Fruit fly (Drosophila melanogaster) whole organism, embryonic: ENCODE data around the gene amrt.

Experiments
- ATbp ChIP-seq: fragments of 200-800 bp; sonication (Bioruptor generic); optimal IDR thresholded peaks from 2 replicates; lab custom pipeline; 2017; ENCODE audit warnings: missing biosample characterization, mild to moderate bottlenecking, missing genetic modification characterization, missing genetic modification reagents
- B-H1 ChIP-seq: fragments of 200-800 bp; sonication (Bioruptor generic); IDR thresholded peaks from 3 replicates; pipeline ENCODE4 v1.3.6; 2022; ENCODE audit warnings: missing biosample characterization, missing genetic modification characterization
- Bdp1 ChIP-seq: fragments of 200-800 bp; sonication (Bioruptor generic); optimal IDR thresholded peaks from 3 replicates; lab custom pipeline; 2016; ENCODE audit warnings: missing biosample characterization, missing genetic modification characterization
- CG10209 ChIP-seq: fragments of 200-800 bp; sonication (Bioruptor generic); optimal IDR thresholded peaks from 3 replicates; lab custom pipeline; 2017; ENCODE audit warnings: missing biosample characterization, mild to moderate bottlenecking, missing genetic modification characterization, missing genetic modification reagents
- CG10543 ChIP-seq: fragments of 200-800 bp; sonication (Bioruptor generic); optimal IDR thresholded peaks from 3 replicates; lab custom pipeline; 2017; ENCODE audit warnings: missing biosample characterization, mild to moderate bottlenecking, missing genetic modification characterization, moderate library complexity
- CG10959 ChIP-seq: fragments of 200-800 bp; sonication (Bioruptor generic); IDR thresholded peaks from 2 replicates; pipeline ENCODE4 v1.3.6; 2022; ENCODE audit warnings: missing biosample characterization, missing genetic modification characterization
- CG11504 ChIP-seq: fragments of 200-800 bp; sonication (Bioruptor generic); optimal IDR thresholded peaks from 3 replicates; lab custom pipeline; 2019; ENCODE audit warnings: missing biosample characterization, mild to moderate bottlenecking, missing genetic modification characterization, moderate library complexity
- CG12219 ChIP-seq: fragments of 200-800 bp; sonication (Bioruptor generic); optimal IDR thresholded peaks from 3 replicates; lab custom pipeline; 2018; ENCODE audit warnings: missing biosample characterization, mild to moderate bottlenecking, missing genetic modification characterization
- CG14710 ChIP-seq: fragments of 200-800 bp; sonication (Bioruptor generic); optimal IDR thresholded peaks from 3 replicates; lab custom pipeline; 2019; ENCODE audit warnings: missing biosample characterization, mild to moderate bottlenecking, missing genetic modification characterization, moderate library complexity
- CG14860 ChIP-seq: fragments of 200-800 bp; sonication (Bioruptor generic); IDR thresholded peaks from 3 replicates; pipeline ENCODE4 v1.3.6; 2022; ENCODE audit warnings: missing biosample characterization, missing genetic modification characterization; ENCODE audit not compliant: partially characterized antibody
- CG15269 ChIP-seq: fragments of 200-800 bp; sonication (Bioruptor generic); optimal IDR thresholded peaks from 2 replicates; lab custom pipeline; 2018; ENCODE audit warnings: missing biosample characterization, mild to moderate bottlenecking, missing genetic modification characterization, moderate library complexity
- CG15601 ChIP-seq: fragments of 200-800 bp; sonication (Bioruptor generic); optimal IDR thresholded peaks from 3 replicates; lab custom pipeline; 2019; ENCODE audit warnings: missing biosample characterization, mild to moderate bottlenecking, missing genetic modification characterization, moderate library complexity
- CG1602 ChIP-seq: fragments of 200-800 bp; sonication (Bioruptor generic); optimal IDR thresholded peaks from 3 replicates; lab custom pipeline; 2016; ENCODE audit warnings: missing biosample characterization, missing genetic modification characterization
- CG17361 ChIP-seq: fragments of 200-800 bp; sonication (Bioruptor generic); IDR thresholded peaks from 3 replicates; pipeline ENCODE4 v1.3.6; 2022; ENCODE audit warnings: missing biosample characterization, missing genetic modification characterization
- CG2712 ChIP-seq: fragments of 200-800 bp; optimal IDR thresholded peaks from 3 replicates; lab custom pipeline; 2019; ENCODE audit warnings: missing biosample characterization, mild to moderate bottlenecking, missing genetic modification characterization, moderate library complexity
- CG42726 ChIP-seq: fragments of 200-800 bp; sonication (Bioruptor generic); IDR thresholded peaks from 2 replicates; pipeline ENCODE4 v1.3.6; 2022; ENCODE audit warnings: missing biosample characterization, missing genetic modification characterization; ENCODE audit not compliant: partially characterized antibody
- CG43689 ChIP-seq: fragments of 200-800 bp; sonication (Bioruptor generic); IDR thresholded peaks from 2 replicates; pipeline ENCODE4 v1.3.6; 2022; ENCODE audit warnings: missing biosample characterization, missing genetic modification characterization
- CG5180 ChIP-seq: fragments of 200-800 bp; sonication (Bioruptor generic); optimal IDR thresholded peaks from 3 replicates; lab custom pipeline; 2017; ENCODE audit warnings: missing biosample characterization, missing genetic modification characterization, mild to moderate bottlenecking, moderate library complexity, missing genetic modification reagents
- CG6689 ChIP-seq: fragments of 200-800 bp; sonication (Bioruptor generic); IDR thresholded peaks from 2 replicates; pipeline ENCODE4 v1.3.6; 2022; ENCODE audit warnings: missing biosample characterization, missing genetic modification characterization
- CG7839 ChIP-seq: fragments of 200-800 bp; sonication (Bioruptor generic); optimal IDR thresholded peaks from 3 replicates; lab custom pipeline; 2018; ENCODE audit warnings: missing biosample characterization, mild to moderate bottlenecking, missing genetic modification characterization, moderate library complexity
- CG8281 ChIP-seq: fragments of 200-800 bp; sonication (Bioruptor generic); optimal IDR thresholded peaks from 2 replicates; lab custom pipeline; 2018; ENCODE audit warnings: missing biosample characterization, mild to moderate bottlenecking, missing genetic modification characterization, moderate library complexity
- CG8478 ChIP-seq: fragments of >200 bp; optimal IDR thresholded peaks from 2 replicates; lab custom pipeline; 2018
- Chrac-16 ChIP-seq: fragments of 200-800 bp; sonication (Bioruptor generic); optimal IDR thresholded peaks from 3 replicates; lab custom pipeline; 2016; ENCODE audit warnings: missing biosample characterization, missing genetic modification characterization
- CrebB ChIP-seq: fragments of 200-800 bp; sonication (Bioruptor generic); optimal IDR thresholded peaks from 3 replicates; lab custom pipeline; 2018; ENCODE audit warnings: missing biosample characterization, mild to moderate bottlenecking, missing genetic modification characterization
- E2f2 ChIP-seq: fragments of 200-800 bp; sonication (Bioruptor generic); IDR thresholded peaks from 2 replicates; pipeline ENCODE4 v1.3.6; 2022; ENCODE audit warnings: missing biosample characterization, missing genetic modification characterization
- Gug ChIP-seq: fragments of 200-800 bp; sonication (Bioruptor generic); IDR thresholded peaks from 4 replicates; pipeline ENCODE4 v1.3.6; 2022; ENCODE audit warnings: missing biosample characterization, missing genetic modification characterization
- H15 ChIP-seq: fragments of 200-800 bp; sonication (Bioruptor generic); IDR thresholded peaks from 3 replicates; pipeline ENCODE4 v1.3.6; 2022; ENCODE audit warnings: missing biosample characterization, missing genetic modification characterization
- H2.0 ChIP-seq: fragments of 200-800 bp; sonication (Bioruptor generic); IDR thresholded peaks from 2 replicates; pipeline ENCODE4 v1.3.6; 2022; ENCODE audit warnings: missing biosample characterization, missing genetic modification characterization
- Hmr ChIP-seq: fragments of 200-800 bp; sonication (Bioruptor generic); optimal IDR thresholded peaks from 3 replicates; lab custom pipeline; 2017; ENCODE audit warnings: mild to moderate bottlenecking, missing biosample characterization, missing genetic modification reagents, missing genetic modification characterization
- MESR4 ChIP-seq: fragments of 200-800 bp; sonication (Bioruptor generic); optimal IDR thresholded peaks from 2 replicates; lab custom pipeline; 2018; ENCODE audit warnings: missing biosample characterization, mild to moderate bottlenecking, missing genetic modification characterization, moderate library complexity
- Med ChIP-seq: fragments of 200-800 bp; sonication (Bioruptor generic); peaks from one replicate; lab custom pipeline; 2016; ENCODE audit warnings: missing biosample characterization, missing genetic modification characterization, mild to moderate bottlenecking, inconsistent platforms, moderate library complexity
- Sox100B ChIP-seq: fragments of 200-800 bp; sonication (Bioruptor generic); optimal IDR thresholded peaks from 3 replicates; lab custom pipeline; 2018; ENCODE audit warnings: missing biosample characterization, mild to moderate bottlenecking, missing genetic modification characterization
- ab ChIP-seq: fragments of 200-800 bp; sonication (Bioruptor generic); optimal IDR thresholded peaks from 2 replicates; lab custom pipeline; 2016; ENCODE audit warnings: missing biosample characterization, missing genetic modification characterization
- bigmax ChIP-seq: fragments of 200-800 bp; sonication (Bioruptor generic); optimal IDR thresholded peaks from 2 replicates; lab custom pipeline; 2018; ENCODE audit warnings: missing biosample characterization, mild to moderate bottlenecking, missing genetic modification characterization
- ci ChIP-seq: fragments of 200-800 bp; sonication (Bioruptor generic); IDR thresholded peaks from 3 replicates; pipeline ENCODE4 v1.3.6; 2022; ENCODE audit warnings: missing biosample characterization, missing genetic modification characterization
- dan ChIP-seq: fragments of 200-800 bp; sonication (Bioruptor generic); IDR thresholded peaks from 2 replicates; pipeline ENCODE4 v1.3.6; 2022; ENCODE audit warnings: missing biosample characterization, missing genetic modification characterization
- dati ChIP-seq: fragments of 200-800 bp; sonication (Bioruptor generic); IDR thresholded peaks from 2 replicates; pipeline ENCODE4 v1.3.6; 2022; ENCODE audit warnings: missing biosample characterization, missing genetic modification characterization
- fd96Cb ChIP-seq: fragments of 200-800 bp; sonication (Bioruptor generic); optimal IDR thresholded peaks from 2 replicates; lab custom pipeline; 2018; ENCODE audit warnings: missing biosample characterization, mild to moderate bottlenecking, missing genetic modification characterization, moderate library complexity
- fu2 ChIP-seq: fragments of 200-800 bp; sonication (Bioruptor generic); optimal IDR thresholded peaks from 2 replicates; lab custom pipeline; 2016; ENCODE audit warnings: missing biosample characterization, missing genetic modification characterization
- ind ChIP-seq: fragments of 200-800 bp; sonication (Bioruptor generic); optimal IDR thresholded peaks from 3 replicates; lab custom pipeline; 2016; ENCODE audit warnings: missing biosample characterization, missing genetic modification characterization
- jumu ChIP-seq: fragments of 200-800 bp; sonication (Bioruptor generic); optimal IDR thresholded peaks from 3 replicates; lab custom pipeline; 2016; ENCODE audit warnings: missing biosample characterization, missing genetic modification characterization
- nom ChIP-seq: fragments of 200-800 bp; sonication (Bioruptor generic); optimal IDR thresholded peaks from 2 replicates; lab custom pipeline; 2017; ENCODE audit warnings: missing biosample characterization, missing genetic modification characterization, mild to moderate bottlenecking, moderate library complexity, missing genetic modification reagents
- row ChIP-seq: fragments of 200-800 bp; sonication (Bioruptor generic); IDR thresholded peaks from 3 replicates; pipeline ENCODE4 v1.3.6; 2022; ENCODE audit warnings: missing biosample characterization, missing genetic modification characterization
- slbo ChIP-seq: fragments of 200-800 bp; sonication (Bioruptor generic); IDR thresholded peaks from 2 replicates; pipeline ENCODE4 v1.3.6; 2022; ENCODE audit warnings: missing biosample characterization, missing genetic modification characterization
- tgo ChIP-seq: fragments of 200-800 bp; sonication (Bioruptor generic); IDR thresholded peaks from 3 replicates; pipeline ENCODE4 v1.3.6; 2022; ENCODE audit warnings: missing biosample characterization, missing genetic modification characterization
- tio ChIP-seq: fragments of 200-800 bp; sonication (Bioruptor generic); optimal IDR thresholded peaks from 2 replicates; lab custom pipeline; 2017; ENCODE audit warnings: missing biosample characterization, missing genetic modification characterization, inconsistent platforms
- trem ChIP-seq: fragments of 200-800 bp; optimal IDR thresholded peaks from 3 replicates; lab custom pipeline; 2019; ENCODE audit warnings: missing biosample characterization, mild to moderate bottlenecking, missing genetic modification characterization, moderate library complexity
- vvl ChIP-seq: fragments of 200-800 bp; sonication (Bioruptor generic); IDR thresholded peaks from 2 replicates; pipeline ENCODE4 v1.3.6; 2022; ENCODE audit warnings: missing biosample characterization, missing genetic modification characterization
- zf30C ChIP-seq: fragments of 200-800 bp; sonication (Bioruptor generic); optimal IDR thresholded peaks from 3 replicates; lab custom pipeline; 2018; ENCODE audit warnings: missing biosample characterization, mild to moderate bottlenecking, missing genetic modification characterization

Gene amrt

dm6 chrX:13764397-13765119 is 17.7 kb upstream of the amrt start (continued):
- TF ChIP-seq CG12219 (peak; percentile 18), CG10209 (GFP tag; lab: Kevin White, UChicago) (peak; percentile 43), nom (no peak), fu2 (no peak), CG11504 (tag; lab: Kevin White, UChicago) (peak; percentile 74), CG15269 (tag; lab: Kevin White, UChicago) (peak; percentile 72), H15 (GFP tag; lab: Robert Waterston, UW) (0 out of 3 replicates have a peak, but pooled peaks have one; percentile 29), tio (peak; percentile 15), CG43689 (no peak), vvl (GFP tag; lab: Robert Waterston, UW) (0 out of 2 replicates have a peak, but pooled peaks have one; percentile 57), Hmr (GFP tag; lab: Kevin White, UChicago) (peak; percentile 35), CG6689 (GFP tag; lab: Robert Waterston, UW) (peak; percentile 49), CG5180 (GFP tag; lab: Kevin White, UChicago) (peak; percentile 14), CG7839 (tag; lab: Kevin White, UChicago) (peak; percentile 64), ci (peak; percentile 75), dati (GFP tag; lab: Robert Waterston, UW) (no peak), H2.0 (0 out of 2 replicates have a peak, but pooled peaks have one; percentile 20), CG17361 (GFP tag; lab: Robert Waterston, UW) (no peak; the same call in 2 of the 3 replicates), Gug (GFP tag; lab: Robert Waterston, UW) (peak; percentile 39; the same call in 2 of the 4 replicates), CG10543 (GFP tag; lab: Kevin White, UChicago) (no peak), CG8281 (tag; lab: Kevin White, UChicago) (peak; percentile 9), CG8478 (lab: Kevin White, UChicago) (no peak), jumu (GFP tag; lab: Kevin White, UChicago) (no peak), Bdp1 (no peak), CG14710 (tag; lab: Kevin White, UChicago) (peak; percentile 34), dan (GFP tag; lab: Robert Waterston, UW) (no peak), tgo (GFP tag; lab: Robert Waterston, UW) (peak; percentile 56; the same call in 2 of the 3 replicates), Sox100B (GFP tag; lab: Kevin White, UChicago) (peak; percentile 29), ATbp (GFP tag; lab: Kevin White, UChicago) (no peak), Med (GFP tag; lab: Kevin White, UChicago) (peak; percentile 61), CG14860 (GFP tag; lab: Robert Waterston, UW) (no peak), slbo (GFP tag; lab: Robert Waterston, UW) (0 out of 2 replicates have a peak, but pooled peaks have one; percentile 14), ind (GFP tag; lab: Kevin White, UChicago) (peak; percentile 48), MESR4 (no peak), CG42726 (no peak), CrebB (no peak), CG1602 (GFP tag; lab: Kevin White, UChicago) (peak; percentile 15), CG10959 (GFP tag; lab: Robert Waterston, UW) (peak; percentile 31; the same call in 1 of the 2 replicates), ab (GFP tag; lab: Kevin White, UChicago) (no peak), bigmax (no peak), Chrac-16 (GFP tag; lab: Kevin White, UChicago) (peak; percentile 15), trem (tag; lab: Kevin White, UChicago) (peak; percentile 13), zf30C (GFP tag; lab: Kevin White, UChicago) (no peak), fd96Cb (tag; lab: Kevin White, UChicago) (peak; percentile 50), CG2712 (tag; lab: Kevin White, UChicago) (peak; percentile 66), E2f2 (GFP tag; lab: Robert Waterston, UW) (peak; percentile 43; the same call in 1 of the 2 replicates), B-H1 (GFP tag; lab: Robert Waterston, UW) (peak; percentile 44; the same call in 1 of the 3 replicates), CG15601 (tag; lab: Kevin White, UChicago) (no peak), row (GFP tag; lab: Robert Waterston, UW) (peak; percentile 63)
